Fruit fly (Drosophila melanogaster): Measurements from ENCODE around the gene Grl36a.

Grl36a gene

DNA sequence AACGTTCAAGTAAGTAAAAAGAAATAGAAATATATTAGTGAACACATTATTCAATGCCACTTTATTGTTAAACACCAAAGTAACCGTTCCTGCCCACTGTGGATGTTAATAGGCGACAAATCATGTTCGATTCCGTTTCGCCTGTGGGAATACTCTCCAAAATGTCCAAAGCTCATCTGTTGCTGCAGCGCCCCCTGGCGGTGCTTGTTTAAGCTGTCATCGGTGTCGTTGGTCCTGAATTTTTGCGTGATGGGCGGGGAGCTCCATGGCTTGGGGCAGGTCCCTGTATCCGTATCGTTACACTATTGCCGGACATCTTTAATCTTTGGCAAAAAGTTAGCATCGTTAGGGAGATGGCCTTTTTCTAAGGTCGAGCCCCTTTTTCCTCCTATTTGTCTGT is 20.0 kb downstream of the Grl36a start:
- TF ChIP-seq Gug (GFP tag; IDR thresholded peaks at IDR 0.05) (no peak), CG32006 (GFP tag; optimal IDR thresholded peaks at IDR 0.05) (no peak), Sox102F (GFP tag; optimal IDR thresholded peaks at IDR 0.05) (no peak), CG11902 (GFP tag; optimal IDR thresholded peaks at IDR 0.05) (no peak), Ets96B (tag; optimal IDR thresholded peaks at IDR 0.05) (no peak), fd85E (GFP tag; optimal IDR thresholded peaks at IDR 0.05) (no peak)

DNA sequence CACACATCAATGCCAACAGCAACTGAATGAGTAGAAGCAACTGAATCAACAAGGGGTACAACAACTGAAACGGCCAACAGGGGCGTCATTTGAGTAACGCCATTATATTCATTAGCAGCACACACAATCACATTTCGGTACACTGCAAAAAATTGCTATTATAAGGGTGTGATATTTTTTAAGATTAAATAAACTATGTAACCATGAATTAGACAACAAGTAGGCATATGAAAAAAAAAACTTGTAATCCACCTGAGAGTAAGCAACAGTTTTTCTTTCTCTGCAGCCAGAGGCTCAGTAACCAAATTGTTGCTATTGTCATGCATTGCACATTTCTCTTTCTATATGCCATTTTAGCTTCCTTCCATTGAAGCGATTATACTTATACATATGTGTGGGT is 22.1 kb downstream of the Grl36a start:
- peak; percentile 47 for TF ChIP-seq Eip78C (GFP tag)
- TF ChIP-seq svp (GFP tag): peak; percentile 44
- TF ChIP-seq salr (GFP tag; optimal IDR thresholded peaks at IDR 0.05): no peak
- no peak for TF ChIP-seq CG6808 (GFP tag; optimal IDR thresholded peaks at IDR 0.05)
- TF ChIP-seq dsx (GFP tag; optimal IDR thresholded peaks at IDR 0.05; ENCODE audit: poor library complexity, severe bottlenecking): no peak
- TF ChIP-seq Sox15 (GFP tag; optimal IDR thresholded peaks at IDR 0.05): no peak
- no peak for TF ChIP-seq CG8119 (GFP tag; IDR thresholded peaks at IDR 0.05)

DNA sequence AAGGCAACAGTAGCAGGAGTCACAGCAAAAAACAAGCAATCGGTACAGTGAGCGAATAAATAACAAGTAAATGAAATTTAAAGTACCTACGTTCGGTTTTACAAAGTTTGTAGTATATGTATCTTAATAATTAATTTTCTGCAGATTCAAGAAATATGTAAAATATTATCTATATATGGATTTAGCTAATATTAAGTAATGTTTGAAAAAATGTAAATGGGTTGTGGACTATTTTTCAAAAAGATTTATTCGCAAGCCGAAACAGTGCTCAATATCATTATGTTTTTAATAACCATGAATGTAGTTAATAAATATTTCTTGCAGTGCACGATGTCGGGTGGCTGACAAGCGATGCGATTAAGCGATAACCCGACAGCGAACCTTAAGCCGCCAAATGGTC is 25.3 kb downstream of the Grl36a start:
- no peak for TF ChIP-seq CG16779 (tag; optimal IDR thresholded peaks at IDR 0.05)
- TF ChIP-seq vri (GFP tag; optimal IDR thresholded peaks at IDR 0.05): no peak
- TF ChIP-seq salr (GFP tag; optimal IDR thresholded peaks at IDR 0.05): no peak
- TF ChIP-seq CG3919 (GFP tag; optimal IDR thresholded peaks at IDR 0.05): no peak
- no peak for TF ChIP-seq CG8119 (GFP tag; IDR thresholded peaks at IDR 0.05)
- peak; percentile 22 for TF ChIP-seq Eip78C (GFP tag)
- no peak for TF ChIP-seq Met (GFP tag; optimal IDR thresholded peaks at IDR 0.05)
- peak; percentile 9 for TF ChIP-seq CG10631 (GFP tag; optimal IDR thresholded peaks at IDR 0.05)
- TF ChIP-seq eg (GFP tag; IDR thresholded peaks at IDR 0.05): no peak
- peak; percentile 19 for TF ChIP-seq CG10669 (GFP tag; optimal IDR thresholded peaks at IDR 0.05)
- TF ChIP-seq svp (GFP tag): peak; percentile 61
- TF ChIP-seq spab (GFP tag; optimal IDR thresholded peaks at IDR 0.05): no peak
- no peak for TF ChIP-seq acj6 (GFP tag; optimal IDR thresholded peaks at IDR 0.05)
- no peak for TF ChIP-seq CG11902 (GFP tag; optimal IDR thresholded peaks at IDR 0.05)
- TF ChIP-seq CG3032 (tag; optimal IDR thresholded peaks at IDR 0.05): peak; percentile 12
- no peak for TF ChIP-seq dac (GFP tag; optimal IDR thresholded peaks at IDR 0.05)
- TF ChIP-seq OdsH (GFP tag; optimal IDR thresholded peaks at IDR 0.05): no peak
- no peak for TF ChIP-seq Smox (GFP tag; optimal IDR thresholded peaks at IDR 0.05)
- TF ChIP-seq esn (GFP tag; optimal IDR thresholded peaks at IDR 0.05): peak; percentile 38

DNA sequence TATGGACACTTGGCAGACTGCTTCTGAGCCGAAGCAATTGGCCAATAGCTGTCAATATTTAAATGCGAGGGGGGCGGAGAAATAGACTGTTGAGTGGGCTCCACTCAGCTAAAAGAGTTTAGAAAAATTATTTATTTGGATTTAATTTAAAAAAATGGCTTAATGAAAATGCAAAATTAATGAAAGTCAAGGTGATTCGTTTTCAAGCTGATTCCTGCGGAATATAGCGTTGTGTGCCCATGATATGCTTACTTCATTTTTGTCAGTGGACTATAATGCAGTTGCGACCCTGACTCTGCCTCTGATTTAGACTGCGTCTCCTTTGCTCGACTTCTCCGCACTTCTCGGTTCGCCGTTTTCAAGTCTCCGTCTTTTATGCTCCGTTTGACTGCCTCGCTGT is 35.1 kb downstream of the Grl36a start:
- TF ChIP-seq CG8319 (GFP tag; optimal IDR thresholded peaks at IDR 0.05): no peak
- no peak for TF ChIP-seq dsx (GFP tag; optimal IDR thresholded peaks at IDR 0.05; ENCODE audit: poor library complexity, severe bottlenecking)
- peak; percentile 22 for TF ChIP-seq acj6 (GFP tag; optimal IDR thresholded peaks at IDR 0.05)
- no peak for TF ChIP-seq eg (GFP tag; IDR thresholded peaks at IDR 0.05)
- no peak for TF ChIP-seq spab (GFP tag; optimal IDR thresholded peaks at IDR 0.05)
- TF ChIP-seq CG11294 (GFP tag; IDR thresholded peaks at IDR 0.05): no peak
- no peak for TF ChIP-seq CG1621 (tag; optimal IDR thresholded peaks at IDR 0.05)
- TF ChIP-seq salr (GFP tag; optimal IDR thresholded peaks at IDR 0.05): no peak
- no peak for TF ChIP-seq cyc (GFP tag; optimal IDR thresholded peaks at IDR 0.05)
- no peak for TF ChIP-seq CG9139 (GFP tag; optimal IDR thresholded peaks at IDR 0.05)
- TF ChIP-seq Ets96B (tag; optimal IDR thresholded peaks at IDR 0.05): no peak
- no peak for TF ChIP-seq fd59A (GFP tag; optimal IDR thresholded peaks at IDR 0.05)
- no peak for TF ChIP-seq CG8119 (GFP tag; IDR thresholded peaks at IDR 0.05)
- TF ChIP-seq CG10669 (GFP tag; optimal IDR thresholded peaks at IDR 0.05): peak; percentile 30
- TF ChIP-seq topi (GFP tag; optimal IDR thresholded peaks at IDR 0.05): no peak
- no peak for TF ChIP-seq CG6792 (GFP tag; optimal IDR thresholded peaks at IDR 0.05)
- no peak for TF ChIP-seq fd85E (GFP tag; optimal IDR thresholded peaks at IDR 0.05)
- no peak for TF ChIP-seq CG4318 (GFP tag; optimal IDR thresholded peaks at IDR 0.05)
- peak; percentile 5 for TF ChIP-seq CG32006 (GFP tag; optimal IDR thresholded peaks at IDR 0.05)
- TF ChIP-seq CG10631 (GFP tag; optimal IDR thresholded peaks at IDR 0.05): no peak
- no peak for TF ChIP-seq Lpt (GFP tag; optimal IDR thresholded peaks at IDR 0.05)
- no peak for TF ChIP-seq Met (GFP tag; optimal IDR thresholded peaks at IDR 0.05)
- TF ChIP-seq CG11902 (GFP tag; optimal IDR thresholded peaks at IDR 0.05): no peak
- TF ChIP-seq Eip78C (GFP tag): peak; percentile 31
- TF ChIP-seq Hr38 (GFP tag; optimal IDR thresholded peaks at IDR 0.05): no peak
- no peak for TF ChIP-seq Sox15 (GFP tag; optimal IDR thresholded peaks at IDR 0.05)
- TF ChIP-seq dac (GFP tag; optimal IDR thresholded peaks at IDR 0.05): no peak
- peak; percentile 33 for TF ChIP-seq Eip75B (GFP tag; optimal IDR thresholded peaks at IDR 0.05)
- TF ChIP-seq CG6163 (GFP tag; IDR thresholded peaks at IDR 0.05): 0 out of 3 replicates have a peak, but pooled peaks have one; percentile 56
- no peak for TF ChIP-seq CG11762 (GFP tag; optimal IDR thresholded peaks at IDR 0.05; ENCODE audit: insufficient read depth)
- no peak for TF ChIP-seq Blimp-1 (GFP tag; optimal IDR thresholded peaks at IDR 0.05)
- peak; percentile 3 for TF ChIP-seq pdm3 (GFP tag; optimal IDR thresholded peaks at IDR 0.05)
- TF ChIP-seq Eip93F (GFP tag; optimal IDR thresholded peaks at IDR 0.05): no peak
